Fruit fly (Drosophila melanogaster) whole organism, embryonic: ENCODE measurements around the gene Pex7.
A peak's percentile ranks its signal among the peaks of the same experiment; 100 is the strongest.

Source experiments
- Awh ChIP-seq: fragments of 200-800 bp; sonication (Bioruptor generic); IDR thresholded peaks from 2 replicates; pipeline ENCODE4, ENCODE4 v1.3.6; 2022; ENCODE audit warnings: missing biosample characterization, missing genetic modification characterization
- B-H1 ChIP-seq: fragments of 200-800 bp; sonication (Bioruptor generic); IDR thresholded peaks from 3 replicates; pipeline ENCODE4 v1.3.6; 2022; ENCODE audit warnings: missing biosample characterization, missing genetic modification characterization
- Blimp-1 ChIP-seq: fragments of 200-800 bp; sonication (Bioruptor generic); optimal IDR thresholded peaks from 3 replicates; lab custom pipeline; 2018; ENCODE audit warnings: missing biosample characterization, missing genetic modification characterization, mild to moderate bottlenecking, moderate library complexity, missing genetic modification reagents
- CG10431 ChIP-seq: fragments of 200-800 bp; sonication (Bioruptor generic); optimal IDR thresholded peaks from 3 replicates; lab custom pipeline; 2018; ENCODE audit warnings: missing biosample characterization, mild to moderate bottlenecking, missing genetic modification characterization
- CG10959 ChIP-seq: fragments of 200-800 bp; sonication (Bioruptor generic); IDR thresholded peaks from 2 replicates; pipeline ENCODE4 v1.3.6; 2022; ENCODE audit warnings: missing biosample characterization, missing genetic modification characterization
- CG12071 ChIP-seq: fragments of 200-800 bp; sonication (Bioruptor generic); optimal IDR thresholded peaks from 3 replicates; lab custom pipeline; 2018; ENCODE audit warnings: missing biosample characterization, mild to moderate bottlenecking, missing genetic modification characterization
- CG12219 ChIP-seq: fragments of 200-800 bp; sonication (Bioruptor generic); optimal IDR thresholded peaks from 3 replicates; lab custom pipeline; 2018; ENCODE audit warnings: missing biosample characterization, mild to moderate bottlenecking, missing genetic modification characterization
- CG1647 ChIP-seq: fragments of 200-800 bp; sonication (Bioruptor generic); optimal IDR thresholded peaks from 3 replicates; lab custom pipeline; 2016; ENCODE audit warnings: missing biosample characterization, missing genetic modification characterization
- CG17186 ChIP-seq: fragments of 200-800 bp; sonication (Bioruptor generic); optimal IDR thresholded peaks from 3 replicates; lab custom pipeline; 2017; ENCODE audit warnings: missing biosample characterization, missing genetic modification reagents, missing genetic modification characterization
- CG31388 ChIP-seq: fragments of 200-800 bp; sonication (Bioruptor generic); optimal IDR thresholded peaks from 2 replicates; lab custom pipeline; 2016; ENCODE audit warnings: missing biosample characterization, missing genetic modification characterization
- CG34224 ChIP-seq: fragments of 200-800 bp; sonication (Bioruptor generic); IDR thresholded peaks from 3 replicates; pipeline ENCODE4 v1.3.6; 2022; ENCODE audit warnings: missing biosample characterization, missing genetic modification characterization; ENCODE audit not compliant: partially characterized antibody
- CG4360 ChIP-seq: fragments of 200-800 bp; sonication (Bioruptor generic); IDR thresholded peaks from 2 replicates; pipeline ENCODE4 v1.3.6; 2022; ENCODE audit warnings: missing biosample characterization, missing genetic modification characterization
- CG43689 ChIP-seq: fragments of 200-800 bp; sonication (Bioruptor generic); IDR thresholded peaks from 2 replicates; pipeline ENCODE4 v1.3.6; 2022; ENCODE audit warnings: missing biosample characterization, missing genetic modification characterization
- CG4404 ChIP-seq: fragments of 200-800 bp; sonication (Bioruptor generic); IDR thresholded peaks from 2 replicates; pipeline ENCODE4 v1.3.6; 2022; ENCODE audit warnings: missing biosample characterization, missing genetic modification characterization
- CG4730 ChIP-seq: fragments of 200-800 bp; sonication (Bioruptor generic); IDR thresholded peaks from 2 replicates; pipeline ENCODE4 v1.3.6; 2022; ENCODE audit warnings: missing biosample characterization, missing genetic modification characterization
- CG5245 ChIP-seq: fragments of 200-800 bp; sonication (Bioruptor generic); optimal IDR thresholded peaks from 3 replicates; lab custom pipeline; 2016; ENCODE audit warnings: missing biosample characterization, missing genetic modification characterization
- CG5953 ChIP-seq: fragments of 200-800 bp; sonication (Bioruptor generic); IDR thresholded peaks from 2 replicates; pipeline ENCODE4 v1.3.6; 2022; ENCODE audit warnings: missing biosample characterization, missing genetic modification characterization
- CG6254 ChIP-seq: fragments of 200-800 bp; sonication (Bioruptor generic); optimal IDR thresholded peaks from 3 replicates; lab custom pipeline; 2017; ENCODE audit warnings: mild to moderate bottlenecking, missing biosample characterization, missing genetic modification reagents, missing genetic modification characterization
- CG6689 ChIP-seq: fragments of 200-800 bp; sonication (Bioruptor generic); IDR thresholded peaks from 2 replicates; pipeline ENCODE4 v1.3.6; 2022; ENCODE audit warnings: missing biosample characterization, missing genetic modification characterization
- CG7745 ChIP-seq: fragments of 200-800 bp; sonication (Bioruptor generic); optimal IDR thresholded peaks from 2 replicates; lab custom pipeline; 2018; ENCODE audit warnings: missing biosample characterization, mild to moderate bottlenecking, missing genetic modification characterization, moderate library complexity
- CG9215 ChIP-seq: fragments of 200-800 bp; sonication (Bioruptor generic); IDR thresholded peaks from 2 replicates; pipeline ENCODE4 v1.3.6; 2022; ENCODE audit warnings: missing biosample characterization, missing genetic modification characterization
- CrebB ChIP-seq: fragments of 200-800 bp; sonication (Bioruptor generic); optimal IDR thresholded peaks from 3 replicates; lab custom pipeline; 2018; ENCODE audit warnings: missing biosample characterization, mild to moderate bottlenecking, missing genetic modification characterization
- D ChIP-seq, 2 experiments: fragments of 200-800 bp in 1 of 2; fragments of >200 bp in 1 of 2; sonication (Bioruptor generic) in 1 of 2; optimal IDR thresholded peaks; 2 replicates in 1 of 2; 3 replicates in 1 of 2; lab custom pipeline; 2017; ENCODE audit warnings: mild to moderate bottlenecking in 1 of 2, missing biosample characterization in 1 of 2, missing genetic modification characterization in 1 of 2, missing genetic modification reagents in 1 of 2
- D19A ChIP-seq: fragments of 200-800 bp; optimal IDR thresholded peaks from 3 replicates; lab custom pipeline; 2019; ENCODE audit warnings: missing biosample characterization, mild to moderate bottlenecking, missing genetic modification characterization, moderate library complexity
- Dbx ChIP-seq: fragments of 200-800 bp; sonication (Bioruptor generic); IDR thresholded peaks from 3 replicates; pipeline ENCODE4 v1.3.6; 2022; ENCODE audit warnings: missing biosample characterization, missing genetic modification characterization
- Dfd ChIP-seq, 2 experiments: fragments of >200 bp; optimal IDR thresholded peaks; 2 replicates each; lab custom pipeline; 2017; ENCODE audit warnings: missing biosample characterization in 2 of 2, missing genetic modification characterization in 2 of 2
- Dip2 ChIP-seq: fragments of 200-800 bp; sonication (Bioruptor generic); IDR thresholded peaks from 2 replicates; pipeline ENCODE4 v1.3.6; 2022; ENCODE audit warnings: missing biosample characterization, missing genetic modification characterization
- E2f1 ChIP-seq: fragments of 200-800 bp; sonication (Bioruptor generic); IDR thresholded peaks from 2 replicates; pipeline ENCODE4 v1.3.6; 2022; ENCODE audit warnings: missing biosample characterization, missing genetic modification characterization
- Ets65A ChIP-seq: fragments of 200-800 bp; sonication (Bioruptor generic); peaks from one replicate; lab custom pipeline; 2016; ENCODE audit warnings: missing biosample characterization, missing genetic modification characterization
- Ets97D ChIP-seq: fragments of 200-800 bp; sonication (Bioruptor generic); optimal IDR thresholded peaks from 3 replicates; lab custom pipeline; 2016; ENCODE audit warnings: missing biosample characterization, missing genetic modification characterization
- Hr3 ChIP-seq: fragments of 200-800 bp; sonication (Bioruptor generic); optimal IDR thresholded peaks from 3 replicates; lab custom pipeline; 2016; ENCODE audit warnings: missing biosample characterization, missing genetic modification characterization
- Rfx ChIP-seq: fragments of 200-800 bp; sonication (Bioruptor generic); IDR thresholded peaks from 2 replicates; pipeline ENCODE4 v1.3.6; 2022; ENCODE audit warnings: missing biosample characterization, missing genetic modification characterization
- Scr ChIP-seq: fragments of 200-800 bp; sonication (Bioruptor generic); IDR thresholded peaks from 2 replicates; pipeline ENCODE4 v1.3.6; 2022; ENCODE audit warnings: missing biosample characterization, missing genetic modification characterization; ENCODE audit not compliant: partially characterized antibody
- Trl ChIP-seq, 3 experiments: fragments of >200 bp in 2 of 3; fragments of 200-800 bp in 1 of 3; sonication (Bioruptor generic) in 1 of 3; optimal IDR thresholded peaks; 2 replicates in 1 of 3; 3 replicates in 2 of 3; lab custom pipeline; 2016 to 2017; ENCODE audit warnings: missing biosample characterization in 1 of 3, missing genetic modification characterization in 1 of 3
- amos ChIP-seq: fragments of 200-800 bp; sonication (Bioruptor generic); IDR thresholded peaks from 2 replicates; pipeline ENCODE4 v1.3.6; 2022; ENCODE audit warnings: missing biosample characterization, missing genetic modification characterization; ENCODE audit not compliant: partially characterized antibody
- ap ChIP-seq: fragments of 200-800 bp; sonication (Bioruptor generic); IDR thresholded peaks from 2 replicates; pipeline ENCODE4 v1.3.6; 2022; ENCODE audit warnings: missing biosample characterization, missing genetic modification characterization
- disco-r ChIP-seq: fragments of 200-800 bp; sonication (Bioruptor generic); optimal IDR thresholded peaks from 2 replicates; lab custom pipeline; 2016; ENCODE audit warnings: missing biosample characterization, missing genetic modification characterization
- ems ChIP-seq: fragments of 200-800 bp; sonication (Bioruptor generic); optimal IDR thresholded peaks from 3 replicates; lab custom pipeline; 2016; ENCODE audit warnings: missing biosample characterization, missing genetic modification characterization
- fd3F ChIP-seq: fragments of 200-800 bp; sonication (Bioruptor generic); optimal IDR thresholded peaks from 2 replicates; lab custom pipeline; 2018; ENCODE audit warnings: missing biosample characterization, mild to moderate bottlenecking, missing genetic modification characterization, moderate library complexity
- fru ChIP-seq: fragments of >200 bp; optimal IDR thresholded peaks from 2 replicates; lab custom pipeline; 2017
- jumu ChIP-seq: fragments of 200-800 bp; sonication (Bioruptor generic); optimal IDR thresholded peaks from 3 replicates; lab custom pipeline; 2016; ENCODE audit warnings: missing biosample characterization, missing genetic modification characterization
- kah ChIP-seq: fragments of 200-800 bp; sonication (Bioruptor generic); optimal IDR thresholded peaks from 2 replicates; lab custom pipeline; 2018; ENCODE audit warnings: missing biosample characterization, mild to moderate bottlenecking, missing genetic modification characterization
- pfk ChIP-seq: fragments of 200-800 bp; sonication (Bioruptor generic); optimal IDR thresholded peaks from 2 replicates; lab custom pipeline; 2018; ENCODE audit warnings: missing biosample characterization, mild to moderate bottlenecking, missing genetic modification characterization, moderate library complexity
- phol ChIP-seq: fragments of 200-800 bp; sonication (Bioruptor generic); optimal IDR thresholded peaks from 3 replicates; lab custom pipeline; 2018; ENCODE audit warnings: missing biosample characterization, mild to moderate bottlenecking, missing genetic modification characterization, moderate library complexity
- sens ChIP-seq: fragments of 200-800 bp; sonication (Bioruptor generic); peaks from one replicate; lab custom pipeline; 2016; ENCODE audit warnings: missing biosample characterization, missing genetic modification characterization
- sim ChIP-seq: fragments of 200-800 bp; sonication (Bioruptor generic); IDR thresholded peaks from 2 replicates; pipeline ENCODE4 v1.3.6; 2022; ENCODE audit warnings: missing biosample characterization, missing genetic modification characterization
- trem ChIP-seq: fragments of 200-800 bp; optimal IDR thresholded peaks from 3 replicates; lab custom pipeline; 2019; ENCODE audit warnings: missing biosample characterization, mild to moderate bottlenecking, missing genetic modification characterization, moderate library complexity
- vvl ChIP-seq: fragments of 200-800 bp; sonication (Bioruptor generic); IDR thresholded peaks from 2 replicates; pipeline ENCODE4 v1.3.6; 2022; ENCODE audit warnings: missing biosample characterization, missing genetic modification characterization
- wor ChIP-seq: fragments of 200-800 bp; sonication (Bioruptor generic); IDR thresholded peaks from 2 replicates; pipeline ENCODE4 v1.3.6; 2022; ENCODE audit warnings: missing biosample characterization, missing genetic modification characterization
- zen ChIP-seq: fragments of 200-800 bp; sonication (Bioruptor generic); optimal IDR thresholded peaks from 3 replicates; lab custom pipeline; 2018; ENCODE audit warnings: missing biosample characterization, mild to moderate bottlenecking, missing genetic modification characterization, moderate library complexity

Pex7 gene

dm6 chr3L:8603880-8604692 lies 42.9 kb upstream of the Pex7 start, which contains the start of the genes CG5989 and CG6282 (continued):
- TF ChIP-seq CG6689 (GFP tag; lab: Robert Waterston, UW) (no peak), Ets65A (peak; percentile 69), amos (GFP tag; lab: Robert Waterston, UW) (peak; percentile 65), Dfd (GFP tag; optimal IDR thresholded peaks at IDR 0.05; lab: Kevin White, UChicago) (no peak), CG12219 (GFP tag; lab: Kevin White, UChicago) (peak; percentile 45), fru (lab: Kevin White, UChicago) (no peak), trem (peak; percentile 84), kah (no peak), CG1647 (no peak), CG4360 (no peak), B-H1 (GFP tag; lab: Robert Waterston, UW) (no peak), Trl (optimal IDR thresholded peaks at IDR 0.05; lab: Kevin White, UChicago) (no peak), Trl (GFP tag; optimal IDR thresholded peaks at IDR 0.05; lab: Kevin White, UChicago) (no peak), sens (GFP tag; lab: Kevin White, UChicago) (peak; percentile 90), jumu (GFP tag; lab: Kevin White, UChicago) (no peak), zen (tag; lab: Kevin White, UChicago) (peak; percentile 26), ems (peak; percentile 65), D19A (tag; lab: Kevin White, UChicago) (no peak), CG5245 (GFP tag; lab: Kevin White, UChicago) (no peak), Hr3 (peak; percentile 36), sim (no peak), Dbx (GFP tag; lab: Robert Waterston, UW) (no peak), Dip2 (no peak), CG34224 (GFP tag; lab: Robert Waterston, UW) (peak; percentile 52; the same call in 2 of the 3 replicates), phol (peak; percentile 30), CG9215 (GFP tag; lab: Robert Waterston, UW) (no peak), CG6254 (GFP tag; lab: Kevin White, UChicago) (no peak), Awh (GFP tag; lab: Robert Waterston, UW) (no peak), CrebB (no peak), CG43689 (GFP tag; lab: Robert Waterston, UW) (0 out of 2 replicates have a peak, but pooled peaks have one; percentile 18), Ets97D (GFP tag; lab: Kevin White, UChicago) (peak; percentile 79), CG31388 (no peak), vvl (no peak; the same call in 1 of the 2 replicates), E2f1 (GFP tag; lab: Robert Waterston, UW) (no peak), CG7745 (tag; lab: Kevin White, UChicago) (no peak), D (optimal IDR thresholded peaks at IDR 0.05; lab: Kevin White, UChicago) (no peak), D (GFP tag; optimal IDR thresholded peaks at IDR 0.05; lab: Kevin White, UChicago) (no peak), CG12071 (GFP tag; lab: Kevin White, UChicago) (peak; percentile 15), pfk (GFP tag; lab: Kevin White, UChicago) (no peak), CG5953 (GFP tag; lab: Robert Waterston, UW) (peak; percentile 34; the same call in 1 of the 2 replicates), Blimp-1 (GFP tag; lab: Kevin White, UChicago) (peak; percentile 67), CG4404 (GFP tag; lab: Robert Waterston, UW) (no peak), fd3F (GFP tag; lab: Kevin White, UChicago) (peak; percentile 19), wor (GFP tag; lab: Robert Waterston, UW) (0 out of 2 replicates have a peak, but pooled peaks have one; percentile 18), CG17186 (GFP tag; lab: Kevin White, UChicago) (no peak), Scr (GFP tag; lab: Robert Waterston, UW) (peak; percentile 54), ap (GFP tag; lab: Robert Waterston, UW) (no peak), CG10431 (GFP tag; lab: Kevin White, UChicago) (no peak), CG10959 (no peak; the same call in 1 of the 2 replicates), disco-r (GFP tag; lab: Kevin White, UChicago) (no peak), CG4730 (GFP tag; lab: Robert Waterston, UW) (no peak), Rfx (GFP tag; lab: Robert Waterston, UW) (peak; percentile 53)
